Worm (Caenorhabditis elegans): Measurements from ENCODE around the gene skr-14.
A peak's percentile ranks its signal among the peaks of the same experiment; 100 is the strongest.

The skr-14 gene

ce11 chrV:4371309-4371933 is 50.0 kb downstream of the skr-14 start, which contains the start of the genes gmpr-1 and fipp-1:
gmpr-1 (minus strand) TSS chrV:4371383.
fipp-1 (plus strand) TSS chrV:4371807.
- TF ChIP-seq tlp-1 (tag; optimal IDR thresholded peaks at IDR 0.05) (no peak), hpl-2 (GFP tag; optimal IDR thresholded peaks at IDR 0.05) (no peak), mdl-1 (tag; optimal IDR thresholded peaks at IDR 0.05) (peak in 1 of 2 experiments; percentile 30), nhr-85 (tag) (peak; percentile 82), nhr-237 (tag; optimal IDR thresholded peaks at IDR 0.05) (no peak), snpc-4 (tag; optimal IDR thresholded peaks at IDR 0.05) (no peak), dpl-1 (GFP tag; optimal IDR thresholded peaks at IDR 0.05) (peak; percentile 64 to 78 (median 73)), nhr-20 (tag; optimal IDR thresholded peaks at IDR 0.05) (peak; percentile 69), lir-3 (tag; optimal IDR thresholded peaks at IDR 0.05; ENCODE audit: poor library complexity) (no peak), unc-98 (GFP tag; IDR thresholded peaks at IDR 0.05) (no peak), egl-27 (tag; optimal IDR thresholded peaks at IDR 0.05) (no peak), isw-1 (GFP tag; IDR thresholded peaks at IDR 0.05) (peak; percentile 52), ceh-8 (GFP tag; optimal IDR thresholded peaks at IDR 0.05) (peak; percentile 38), lin-15B (tag; optimal IDR thresholded peaks at IDR 0.05) (peak; percentile 57), nhr-84 (tag; optimal IDR thresholded peaks at IDR 0.05) (no peak), ztf-11 (tag; optimal IDR thresholded peaks at IDR 0.05) (no peak), sup-37 (GFP tag; optimal IDR thresholded peaks at IDR 0.05) (no peak), fkh-10 (GFP tag; optimal IDR thresholded peaks at IDR 0.05) (no peak), lin-35 (GFP tag; optimal IDR thresholded peaks at IDR 0.05) (peak; percentile 67 to 82), hlh-4 (tag; optimal IDR thresholded peaks at IDR 0.05) (no peak), blmp-1 (tag; optimal IDR thresholded peaks at IDR 0.05) (peak; percentile 33), mef-2 (tag; optimal IDR thresholded peaks at IDR 0.05) (no peak), ztf-4 (tag; optimal IDR thresholded peaks at IDR 0.05) (no peak), C34B4.2 (tag; optimal IDR thresholded peaks at IDR 0.05) (no peak), elt-3 (tag; optimal IDR thresholded peaks at IDR 0.05) (peak in 2 of 6 experiments; percentile 7 to 54), unc-62 (GFP tag; optimal IDR thresholded peaks at IDR 0.05) (no peak), ceh-63 (GFP tag; optimal IDR thresholded peaks at IDR 0.05) (no peak), zip-4 (GFP tag; optimal IDR thresholded peaks at IDR 0.05) (peak; percentile 21), vab-15 (tag; optimal IDR thresholded peaks at IDR 0.05) (no peak), ceh-90 (tag; optimal IDR thresholded peaks at IDR 0.05) (no peak), sox-4 (tag; optimal IDR thresholded peaks at IDR 0.05) (no peak), nhr-77 (tag; optimal IDR thresholded peaks at IDR 0.05) (no peak), xbp-1 (tag; optimal IDR thresholded peaks at IDR 0.05) (peak; percentile 73), unc-86 (tag; optimal IDR thresholded peaks at IDR 0.05) (peak; percentile 67), pag-3 (tag; optimal IDR thresholded peaks at IDR 0.05; ENCODE audit: borderline replicate concordance, insufficient read depth) (no peak), sptf-1 (tag; optimal IDR thresholded peaks at IDR 0.05) (no peak), aly-2 (tag; optimal IDR thresholded peaks at IDR 0.05) (no peak), ets-5 (GFP tag; IDR thresholded peaks at IDR 0.05) (no peak), C04F5.9 (tag; optimal IDR thresholded peaks at IDR 0.05) (no peak), nhr-47 (tag; optimal IDR thresholded peaks at IDR 0.05) (peak; percentile 80), mab-9 (GFP tag; IDR thresholded peaks at IDR 0.05) (no peak), pqm-1 (tag; optimal IDR thresholded peaks at IDR 0.05) (no peak), skn-1 (tag; optimal IDR thresholded peaks at IDR 0.05) (peak; percentile 54), dsc-1 (tag; optimal IDR thresholded peaks at IDR 0.05) (peak; percentile 57), nhr-90 (tag; optimal IDR thresholded peaks at IDR 0.05; ENCODE audit: poor library complexity) (peak; percentile 78), unc-30 (tag; optimal IDR thresholded peaks at IDR 0.05) (no peak), lsy-2 (tag; optimal IDR thresholded peaks at IDR 0.05) (peak; percentile 75 to 78), egl-13 (tag; optimal IDR thresholded peaks at IDR 0.05) (peak; percentile 22), ceh-82 (tag; optimal IDR thresholded peaks at IDR 0.05) (peak; percentile 33 to 71 (median 45)), ceh-88 (GFP tag; IDR thresholded peaks at IDR 0.05) (no peak), F16B12.6 (tag; optimal IDR thresholded peaks at IDR 0.05) (peak; percentile 31), irx-1 (tag; optimal IDR thresholded peaks at IDR 0.05) (peak; percentile 59)

Data from whole organism, L1 larva.